Fruit fly (Drosophila melanogaster) whole organism, embryonic: ENCODE results near the gene Smvt.

Experiments used
- BEAF-32 ChIP-seq: fragments of 200-800 bp; sonication (Bioruptor generic); optimal IDR thresholded peaks from 3 replicates; lab custom pipeline; 2017; ENCODE audit warnings: missing biosample characterization, missing genetic modification characterization, mild to moderate bottlenecking, moderate library complexity, missing genetic modification reagents
- Bgb ChIP-seq: fragments of 200-800 bp; sonication (Bioruptor generic); IDR thresholded peaks from 2 replicates; pipeline ENCODE4 v1.3.6; 2022; ENCODE audit warnings: missing biosample characterization, missing genetic modification characterization; ENCODE audit not compliant: partially characterized antibody
- CG12236 ChIP-seq: fragments of 200-800 bp; sonication (Bioruptor generic); optimal IDR thresholded peaks from 2 replicates; lab custom pipeline; 2016; ENCODE audit warnings: missing biosample characterization, missing genetic modification characterization
- CG14710 ChIP-seq: fragments of 200-800 bp; sonication (Bioruptor generic); optimal IDR thresholded peaks from 3 replicates; lab custom pipeline; 2019; ENCODE audit warnings: missing biosample characterization, mild to moderate bottlenecking, missing genetic modification characterization, moderate library complexity
- CG15514 ChIP-seq: fragments of 200-800 bp; sonication (Bioruptor generic); optimal IDR thresholded peaks from 3 replicates; lab custom pipeline; 2017; ENCODE audit warnings: missing biosample characterization, missing genetic modification characterization, mild to moderate bottlenecking, moderate library complexity, missing genetic modification reagents
- CG1603 ChIP-seq: fragments of 200-800 bp; sonication (Bioruptor generic); optimal IDR thresholded peaks from 2 replicates; lab custom pipeline; 2019; ENCODE audit warnings: missing biosample characterization, mild to moderate bottlenecking, missing genetic modification characterization, moderate library complexity
- CG16813 ChIP-seq: fragments of 200-800 bp; sonication (Bioruptor generic); IDR thresholded peaks from 3 replicates; pipeline ENCODE4 v1.3.6; 2022; ENCODE audit warnings: missing biosample characterization, missing genetic modification characterization; ENCODE audit not compliant: partially characterized antibody
- CG17328 ChIP-seq: fragments of 200-800 bp; sonication (Bioruptor generic); IDR thresholded peaks from 2 replicates; pipeline ENCODE4 v1.3.6; 2022; ENCODE audit warnings: missing biosample characterization, missing genetic modification characterization
- CG17829 ChIP-seq: fragments of 200-800 bp; optimal IDR thresholded peaks from 2 replicates; lab custom pipeline; 2019; ENCODE audit warnings: missing biosample characterization, mild to moderate bottlenecking, missing genetic modification characterization, moderate library complexity
- CG30020 ChIP-seq: fragments of 200-800 bp; optimal IDR thresholded peaks from 2 replicates; lab custom pipeline; 2019; ENCODE audit warnings: missing biosample characterization, mild to moderate bottlenecking, missing genetic modification characterization, moderate library complexity
- CG31441 ChIP-seq: fragments of 200-800 bp; sonication (Bioruptor generic); IDR thresholded peaks from 2 replicates; pipeline ENCODE4 v1.3.6; 2022; ENCODE audit warnings: missing biosample characterization, missing genetic modification characterization
- CG32772 ChIP-seq: fragments of 200-800 bp; sonication (Bioruptor generic); IDR thresholded peaks from 2 replicates; pipeline ENCODE4 v1.3.6; 2022; ENCODE audit warnings: missing biosample characterization, missing genetic modification characterization
- CG34224 ChIP-seq: fragments of 200-800 bp; sonication (Bioruptor generic); IDR thresholded peaks from 3 replicates; pipeline ENCODE4 v1.3.6; 2022; ENCODE audit warnings: missing biosample characterization, missing genetic modification characterization; ENCODE audit not compliant: partially characterized antibody
- CG3838 ChIP-seq: fragments of 200-800 bp; sonication (Bioruptor generic); optimal IDR thresholded peaks from 3 replicates; lab custom pipeline; 2016; ENCODE audit warnings: missing biosample characterization, missing genetic modification characterization
- CG3995 ChIP-seq: fragments of 200-800 bp; sonication (Bioruptor generic); optimal IDR thresholded peaks from 3 replicates; lab custom pipeline; 2016; ENCODE audit warnings: missing biosample characterization, missing genetic modification characterization
- CG4360 ChIP-seq: fragments of 200-800 bp; sonication (Bioruptor generic); IDR thresholded peaks from 2 replicates; pipeline ENCODE4 v1.3.6; 2022; ENCODE audit warnings: missing biosample characterization, missing genetic modification characterization
- CG6791 ChIP-seq: fragments of 200-800 bp; sonication (Bioruptor generic); IDR thresholded peaks from 3 replicates; pipeline ENCODE4 v1.3.6; 2022; ENCODE audit warnings: missing biosample characterization, missing genetic modification characterization; ENCODE audit not compliant: partially characterized antibody
- CG7786 ChIP-seq: fragments of 200-800 bp; sonication (Bioruptor generic); optimal IDR thresholded peaks from 2 replicates; lab custom pipeline; 2016; ENCODE audit warnings: missing biosample characterization, missing genetic modification characterization
- CG7928 ChIP-seq: fragments of 200-800 bp; sonication (Bioruptor generic); optimal IDR thresholded peaks from 2 replicates; lab custom pipeline; 2017; ENCODE audit warnings: missing biosample characterization, mild to moderate bottlenecking, missing genetic modification characterization
- CG9797 ChIP-seq: fragments of 200-800 bp; sonication (Bioruptor generic); optimal IDR thresholded peaks from 3 replicates; lab custom pipeline; 2018; ENCODE audit warnings: missing biosample characterization, mild to moderate bottlenecking, missing genetic modification characterization
- CTCF ChIP-seq: fragments of 200-800 bp; sonication (Bioruptor generic); optimal IDR thresholded peaks from 2 replicates; lab custom pipeline; 2017; ENCODE audit warnings: missing biosample characterization, mild to moderate bottlenecking, missing genetic modification characterization, moderate library complexity
- Dfd ChIP-seq, 2 experiments: fragments of >200 bp; optimal IDR thresholded peaks; 2 replicates each; lab custom pipeline; 2017; ENCODE audit warnings: missing biosample characterization in 2 of 2, missing genetic modification characterization in 2 of 2
- Dll ChIP-seq: fragments of 200-800 bp; sonication (Bioruptor generic); IDR thresholded peaks from 4 replicates; pipeline ENCODE4 v1.3.6; 2022; ENCODE audit warnings: missing biosample characterization, missing genetic modification characterization; ENCODE audit not compliant: partially characterized antibody
- Dp ChIP-seq: fragments of 200-800 bp; sonication (Bioruptor generic); optimal IDR thresholded peaks from 2 replicates; lab custom pipeline; 2018; ENCODE audit warnings: missing biosample characterization, mild to moderate bottlenecking, missing genetic modification characterization, moderate library complexity
- E2f2 ChIP-seq: fragments of 200-800 bp; sonication (Bioruptor generic); IDR thresholded peaks from 2 replicates; pipeline ENCODE4 v1.3.6; 2022; ENCODE audit warnings: missing biosample characterization, missing genetic modification characterization
- Ets97D ChIP-seq: fragments of 200-800 bp; sonication (Bioruptor generic); optimal IDR thresholded peaks from 3 replicates; lab custom pipeline; 2016; ENCODE audit warnings: missing biosample characterization, missing genetic modification characterization
- HmgZ ChIP-seq: fragments of 200-800 bp; sonication (Bioruptor generic); optimal IDR thresholded peaks from 2 replicates; lab custom pipeline; 2018; ENCODE audit warnings: missing biosample characterization, mild to moderate bottlenecking, missing genetic modification characterization
- MESR4 ChIP-seq: fragments of 200-800 bp; sonication (Bioruptor generic); optimal IDR thresholded peaks from 2 replicates; lab custom pipeline; 2018; ENCODE audit warnings: missing biosample characterization, mild to moderate bottlenecking, missing genetic modification characterization, moderate library complexity
- Myb ChIP-seq: fragments of 200-800 bp; sonication (Bioruptor generic); optimal IDR thresholded peaks from 2 replicates; lab custom pipeline; 2016; ENCODE audit warnings: missing biosample characterization, missing genetic modification characterization
- Scr ChIP-seq: fragments of 200-800 bp; sonication (Bioruptor generic); IDR thresholded peaks from 2 replicates; pipeline ENCODE4 v1.3.6; 2022; ENCODE audit warnings: missing biosample characterization, missing genetic modification characterization; ENCODE audit not compliant: partially characterized antibody
- Sry-δ ChIP-seq: fragments of 200-800 bp; sonication (Bioruptor generic); optimal IDR thresholded peaks from 2 replicates; lab custom pipeline; 2016; ENCODE audit warnings: missing biosample characterization, missing genetic modification characterization
- Trl ChIP-seq, 3 experiments: fragments of >200 bp in 2 of 3; fragments of 200-800 bp in 1 of 3; sonication (Bioruptor generic) in 1 of 3; optimal IDR thresholded peaks; 2 replicates in 1 of 3; 3 replicates in 2 of 3; lab custom pipeline; 2016 to 2017; ENCODE audit warnings: missing biosample characterization in 1 of 3, missing genetic modification characterization in 1 of 3
- ato ChIP-seq: fragments of 200-800 bp; sonication (Bioruptor generic); IDR thresholded peaks from 2 replicates; pipeline ENCODE4 v1.3.6; 2022; ENCODE audit warnings: missing biosample characterization, missing genetic modification characterization; ENCODE audit not compliant: partially characterized antibody
- bbx ChIP-seq: fragments of 200-800 bp; sonication (Bioruptor generic); IDR thresholded peaks from 2 replicates; pipeline ENCODE4 v1.3.6; 2022; ENCODE audit warnings: missing biosample characterization, missing genetic modification characterization; ENCODE audit not compliant: partially characterized antibody
- crp ChIP-seq, 2 experiments: fragments of 200-800 bp; sonication (Bioruptor generic); optimal IDR thresholded peaks; 2 replicates in 1 of 2; 3 replicates in 1 of 2; lab custom pipeline; 2017; ENCODE audit warnings: missing biosample characterization in 2 of 2, missing genetic modification characterization in 2 of 2, mild to moderate bottlenecking in 1 of 2, moderate library complexity in 1 of 2
- danr ChIP-seq: fragments of 200-800 bp; sonication (Bioruptor generic); IDR thresholded peaks from 2 replicates; pipeline ENCODE4 v1.3.6; 2022; ENCODE audit warnings: missing biosample characterization, missing genetic modification characterization
- gfzf ChIP-seq: fragments of 200-800 bp; sonication (Bioruptor generic); optimal IDR thresholded peaks from 2 replicates; lab custom pipeline; 2016; ENCODE audit warnings: missing biosample characterization, mild to moderate bottlenecking, missing genetic modification characterization, moderate library complexity
- kay ChIP-seq: fragments of 200-800 bp; sonication (Bioruptor generic); optimal IDR thresholded peaks from 2 replicates; lab custom pipeline; 2016; ENCODE audit warnings: missing biosample characterization, missing genetic modification characterization
- nom ChIP-seq: fragments of 200-800 bp; sonication (Bioruptor generic); optimal IDR thresholded peaks from 2 replicates; lab custom pipeline; 2017; ENCODE audit warnings: missing biosample characterization, missing genetic modification characterization, mild to moderate bottlenecking, moderate library complexity, missing genetic modification reagents
- peb ChIP-seq: fragments of 200-800 bp; sonication (Bioruptor generic); IDR thresholded peaks from 2 replicates; pipeline ENCODE4 v1.3.6; 2022; ENCODE audit warnings: missing biosample characterization, missing genetic modification characterization
- pfk ChIP-seq: fragments of 200-800 bp; sonication (Bioruptor generic); optimal IDR thresholded peaks from 2 replicates; lab custom pipeline; 2018; ENCODE audit warnings: missing biosample characterization, mild to moderate bottlenecking, missing genetic modification characterization, moderate library complexity
- pzg ChIP-seq: fragments of 200-800 bp; sonication (Bioruptor generic); optimal IDR thresholded peaks from 3 replicates; lab custom pipeline; 2018; ENCODE audit warnings: missing biosample characterization, mild to moderate bottlenecking, missing genetic modification characterization, moderate library complexity
- rib ChIP-seq: fragments of 200-800 bp; sonication (Bioruptor generic); IDR thresholded peaks from 2 replicates; pipeline ENCODE4 v1.3.6; 2022; ENCODE audit warnings: missing biosample characterization, missing genetic modification characterization
- row ChIP-seq: fragments of 200-800 bp; sonication (Bioruptor generic); IDR thresholded peaks from 3 replicates; pipeline ENCODE4 v1.3.6; 2022; ENCODE audit warnings: missing biosample characterization, missing genetic modification characterization
- slbo ChIP-seq: fragments of 200-800 bp; sonication (Bioruptor generic); IDR thresholded peaks from 2 replicates; pipeline ENCODE4 v1.3.6; 2022; ENCODE audit warnings: missing biosample characterization, missing genetic modification characterization
- sna ChIP-seq: fragments of 200-800 bp; sonication (Bioruptor generic); IDR thresholded peaks from 2 replicates; pipeline ENCODE4 v1.3.6; 2022; ENCODE audit warnings: missing biosample characterization, missing genetic modification characterization; ENCODE audit not compliant: partially characterized antibody
- stwl ChIP-seq: fragments of 200-800 bp; sonication (Bioruptor generic); optimal IDR thresholded peaks from 3 replicates; lab custom pipeline; 2018; ENCODE audit warnings: missing biosample characterization, mild to moderate bottlenecking, missing genetic modification characterization, moderate library complexity
- trem ChIP-seq: fragments of 200-800 bp; optimal IDR thresholded peaks from 3 replicates; lab custom pipeline; 2019; ENCODE audit warnings: missing biosample characterization, mild to moderate bottlenecking, missing genetic modification characterization, moderate library complexity
- wek ChIP-seq: fragments of 200-800 bp; sonication (Bioruptor generic); optimal IDR thresholded peaks from 3 replicates; lab custom pipeline; 2018; ENCODE audit warnings: missing biosample characterization, mild to moderate bottlenecking, missing genetic modification characterization, moderate library complexity

Smvt gene

DNA sequence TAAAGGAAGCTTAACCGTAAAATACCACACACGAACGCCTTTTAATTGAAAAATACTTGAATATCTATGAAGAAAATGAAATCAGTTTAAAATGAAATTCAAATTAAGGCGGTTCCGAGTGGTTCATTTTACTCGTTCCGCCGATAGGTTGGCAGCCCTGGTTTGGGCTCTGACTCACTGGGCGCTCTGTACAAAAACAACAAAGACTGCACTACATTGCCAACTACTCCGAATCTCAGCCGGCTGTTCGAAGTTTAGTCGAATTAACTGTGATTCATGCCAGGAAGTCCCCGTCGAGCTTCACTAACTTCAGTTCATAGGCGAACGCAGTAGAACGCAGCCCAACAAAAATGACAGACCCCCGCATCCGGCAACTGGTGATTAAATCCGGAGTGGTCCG lies 18.1 kb downstream of the Smvt start, which contains the start of gene Tbca (continued):
- peak; percentile 70 for TF ChIP-seq CG4360 (GFP tag; lab: Robert Waterston, UW)
- TF ChIP-seq Dll (GFP tag; lab: Robert Waterston, UW): peak; percentile 63; the same call in 3 of the 4 replicates
- TF ChIP-seq CTCF: peak; percentile 59
- peak; percentile 16 for TF ChIP-seq CG30020 (tag; lab: Kevin White, UChicago)
- TF ChIP-seq pzg (GFP tag; lab: Kevin White, UChicago): peak; percentile 79
- TF ChIP-seq Trl (optimal IDR thresholded peaks at IDR 0.05; lab: Kevin White, UChicago): no peak
- no peak for TF ChIP-seq Trl (GFP tag; optimal IDR thresholded peaks at IDR 0.05; lab: Kevin White, UChicago)
- TF ChIP-seq bbx (GFP tag; lab: Robert Waterston, UW): peak; percentile 69
- no peak for TF ChIP-seq rib (GFP tag; lab: Robert Waterston, UW)
- no peak for TF ChIP-seq CG31441 (GFP tag; lab: Robert Waterston, UW)
- TF ChIP-seq nom: peak; percentile 3
- peak; percentile 84 for TF ChIP-seq CG7928 (GFP tag; lab: Kevin White, UChicago)
- TF ChIP-seq CG17328 (GFP tag; lab: Robert Waterston, UW): 0 out of 2 replicates have a peak, but pooled peaks have one; percentile 16
- TF ChIP-seq CG1603 (tag; lab: Kevin White, UChicago): peak; percentile 54
- TF ChIP-seq CG9797 (GFP tag; lab: Kevin White, UChicago): peak; percentile 29
- TF ChIP-seq HmgZ: peak; percentile 52
- peak; percentile 44 for TF ChIP-seq Ets97D
- TF ChIP-seq danr (GFP tag; lab: Robert Waterston, UW): no peak
- TF ChIP-seq Scr: peak; percentile 58
- peak; percentile 11 for TF ChIP-seq stwl (tag; lab: Kevin White, UChicago)
- peak; percentile 37 for TF ChIP-seq gfzf (GFP tag; lab: Kevin White, UChicago)
- peak; percentile 9 for TF ChIP-seq CG17829 (tag; lab: Kevin White, UChicago)
- TF ChIP-seq Myb (GFP tag; lab: Kevin White, UChicago): peak; percentile 87
- TF ChIP-seq CG7786 (GFP tag; lab: Kevin White, UChicago): no peak
- TF ChIP-seq E2f2 (GFP tag; lab: Robert Waterston, UW): peak; percentile 98
- peak; percentile 98 for TF ChIP-seq Dp
- peak; percentile 64 for TF ChIP-seq MESR4 (GFP tag; lab: Kevin White, UChicago)
- peak; percentile 52; the same call in 1 of the 2 replicates for TF ChIP-seq ato (GFP tag; lab: Robert Waterston, UW)
- TF ChIP-seq CG12236 (GFP tag; lab: Kevin White, UChicago): no peak
- TF ChIP-seq trem: peak; percentile 34
- peak; percentile 70; the same call in 1 of the 2 replicates for TF ChIP-seq CG32772 (GFP tag; lab: Robert Waterston, UW)
- peak; percentile 22 for TF ChIP-seq CG14710 (tag; lab: Kevin White, UChicago)
- no peak for TF ChIP-seq Dfd (GFP tag; optimal IDR thresholded peaks at IDR 0.05; lab: Kevin White, UChicago)
- peak; percentile 19; the same call in 1 of the 3 replicates for TF ChIP-seq row (GFP tag; lab: Robert Waterston, UW)
- TF ChIP-seq CG6791: peak; percentile 35; the same call in 1 of the 3 replicates
- TF ChIP-seq peb: no peak
- peak in 1 of 2 experiments; percentile 59 for TF ChIP-seq crp (GFP tag; optimal IDR thresholded peaks at IDR 0.05; lab: Kevin White, UChicago)
- TF ChIP-seq CG3995 (GFP tag; lab: Kevin White, UChicago): peak; percentile 30
- TF ChIP-seq pfk (GFP tag; lab: Kevin White, UChicago): peak; percentile 97
- TF ChIP-seq CG3838 (GFP tag; lab: Kevin White, UChicago): no peak
- no peak for TF ChIP-seq wek (GFP tag; lab: Kevin White, UChicago)
- TF ChIP-seq Sry-δ (GFP tag; lab: Kevin White, UChicago): peak; percentile 51
- TF ChIP-seq CG15514: peak; percentile 99
- no peak for TF ChIP-seq slbo
- peak; percentile 68 for TF ChIP-seq BEAF-32
- TF ChIP-seq kay (GFP tag; lab: Kevin White, UChicago): peak; percentile 100
- peak; percentile 53; the same call in 2 of the 3 replicates for TF ChIP-seq CG16813 (GFP tag; lab: Robert Waterston, UW)
- peak; percentile 63; the same call in 2 of the 3 replicates for TF ChIP-seq CG34224 (GFP tag; lab: Robert Waterston, UW)
- peak; percentile 55; the same call in 1 of the 2 replicates for TF ChIP-seq sna (GFP tag; lab: Robert Waterston, UW)
- peak; percentile 61 for TF ChIP-seq Bgb (GFP tag; lab: Robert Waterston, UW)
